Worm (Caenorhabditis elegans) whole organism, L2 larva: Measurements from ENCODE around the gene osta-2.

Experiments
- C34F6.9 ChIP-seq: fragments of 150-350 bp; optimal IDR thresholded peaks from 2 replicates; lab custom pipeline; 2014; ENCODE audit warnings: missing biosample characterization, missing genetic modification characterization
- F13H6.1 ChIP-seq: sonication (generic microtip); optimal IDR thresholded peaks from 2 replicates; lab custom pipeline; 2016; ENCODE audit warnings: missing genetic modification characterization, missing compliant biosample characterization
- ZK546.5 ChIP-seq: sonication (generic microtip); optimal IDR thresholded peaks from 2 replicates; lab custom pipeline; 2017; ENCODE audit warnings: missing biosample characterization, missing genetic modification characterization
- alr-1 ChIP-seq: fragments of 150-350 bp; optimal IDR thresholded peaks from 2 replicates; lab custom pipeline; 2014; ENCODE audit warnings: missing biosample characterization, missing genetic modification characterization
- ama-1 ChIP-seq: fragments of 150-350 bp; optimal IDR thresholded peaks from 2 replicates; lab custom pipeline; 2018; ENCODE audit warnings: inconsistent platforms
- blmp-1 ChIP-seq: sonication (generic microtip); optimal IDR thresholded peaks from 2 replicates; lab custom pipeline; 2017; ENCODE audit warnings: missing genetic modification characterization, mild to moderate bottlenecking, missing compliant biosample characterization, antibody characterized with exemption, moderate library complexity; ENCODE audit not compliant: insufficient read depth
- ceh-82 ChIP-seq: fragments of 150-350 bp; optimal IDR thresholded peaks from 2 replicates; lab custom pipeline; 2014; ENCODE audit warnings: missing biosample characterization, missing genetic modification characterization
- crh-2 ChIP-seq: sonication (generic microtip); optimal IDR thresholded peaks from 2 replicates; lab custom pipeline; 2017; ENCODE audit warnings: missing biosample characterization, missing genetic modification characterization
- egl-27 ChIP-seq: sonication (generic microtip); optimal IDR thresholded peaks from 3 replicates; lab custom pipeline; 2017; ENCODE audit warnings: missing biosample characterization, missing genetic modification reagents, missing genetic modification characterization
- elt-1 ChIP-seq: fragments of 150-350 bp; optimal IDR thresholded peaks from 2 replicates; lab custom pipeline; 2014; ENCODE audit warnings: missing biosample characterization, missing genetic modification characterization
- fos-1 ChIP-seq: fragments of 150-350 bp; optimal IDR thresholded peaks from 2 replicates; lab custom pipeline; 2014; ENCODE audit warnings: missing biosample characterization, missing genetic modification characterization
- gmeb-1 ChIP-seq: fragments of 150-350 bp; optimal IDR thresholded peaks from 2 replicates; lab custom pipeline; 2014; ENCODE audit warnings: missing biosample characterization, missing genetic modification characterization
- lin-11 ChIP-seq: fragments of 150-350 bp; sonication (generic microtip); optimal IDR thresholded peaks from 2 replicates; lab custom pipeline; 2014; ENCODE audit warnings: missing biosample characterization, missing genetic modification characterization, inconsistent platforms, mixed read lengths
- lin-39 ChIP-seq: fragments of 150-350 bp; optimal IDR thresholded peaks from 2 replicates; lab custom pipeline; 2014; ENCODE audit warnings: missing biosample characterization, missing genetic modification reagents, missing genetic modification characterization
- lsy-2 ChIP-seq, 2 experiments: fragments of 150-350 bp in 1 of 2; sonication (generic microtip) in 1 of 2; optimal IDR thresholded peaks; 2 replicates each; lab custom pipeline; 2014 to 2017; ENCODE audit warnings: missing biosample characterization in 2 of 2, missing genetic modification characterization in 2 of 2
- mab-5 ChIP-seq: fragments of 150-350 bp; optimal IDR thresholded peaks from 2 replicates; lab custom pipeline; 2014; ENCODE audit warnings: missing biosample characterization, missing genetic modification characterization
- mbf-1 ChIP-seq: sonication (generic microtip); optimal IDR thresholded peaks from 2 replicates; lab custom pipeline; 2017; ENCODE audit warnings: missing biosample characterization, missing genetic modification characterization
- nhr-10 ChIP-seq: sonication (generic microtip); optimal IDR thresholded peaks from 2 replicates; lab custom pipeline; 2017; ENCODE audit warnings: missing biosample characterization, missing genetic modification characterization
- nhr-11 ChIP-seq: fragments of 150-350 bp; optimal IDR thresholded peaks from 2 replicates; lab custom pipeline; 2014; ENCODE audit warnings: missing biosample characterization, missing genetic modification characterization
- nhr-12 ChIP-seq: fragments of 150-350 bp; optimal IDR thresholded peaks from 2 replicates; lab custom pipeline; 2014; ENCODE audit warnings: missing biosample characterization, missing genetic modification characterization
- nhr-129 ChIP-seq: fragments of 150-350 bp; optimal IDR thresholded peaks from 2 replicates; lab custom pipeline; 2014; ENCODE audit warnings: missing biosample characterization, missing genetic modification characterization
- nhr-21 ChIP-seq: fragments of 150-350 bp; optimal IDR thresholded peaks from 2 replicates; lab custom pipeline; 2014; ENCODE audit warnings: missing biosample characterization, missing genetic modification characterization
- nhr-237 ChIP-seq: fragments of 150-350 bp; optimal IDR thresholded peaks from 2 replicates; lab custom pipeline; 2014; ENCODE audit warnings: missing biosample characterization, missing genetic modification characterization
- nhr-25 ChIP-seq: fragments of 150-350 bp; sonication (generic microtip); optimal IDR thresholded peaks from 3 replicates; lab custom pipeline; 2014; ENCODE audit warnings: missing biosample characterization, missing genetic modification characterization
- nhr-6 ChIP-seq: fragments of 150-350 bp; optimal IDR thresholded peaks from 2 replicates; lab custom pipeline; 2014; ENCODE audit warnings: missing biosample characterization, missing genetic modification characterization
- nhr-77 ChIP-seq: fragments of 150-350 bp; optimal IDR thresholded peaks from 2 replicates; lab custom pipeline; 2014; ENCODE audit warnings: missing biosample characterization, missing genetic modification characterization
- peb-1 ChIP-seq: fragments of 150-350 bp; optimal IDR thresholded peaks from 2 replicates; lab custom pipeline; 2014; ENCODE audit warnings: missing biosample characterization, missing genetic modification characterization
- sem-4 ChIP-seq: fragments of 150-350 bp; optimal IDR thresholded peaks from 2 replicates; lab custom pipeline; 2014; ENCODE audit warnings: missing biosample characterization, missing genetic modification reagents, missing genetic modification characterization
- skn-1 ChIP-seq: sonication (generic microtip); optimal IDR thresholded peaks from 2 replicates; lab custom pipeline; 2017; ENCODE audit warnings: missing biosample characterization, missing genetic modification characterization
- sma-3 ChIP-seq: sonication (generic microtip); optimal IDR thresholded peaks from 2 replicates; lab custom pipeline; 2016; ENCODE audit warnings: missing genetic modification reagents, missing genetic modification characterization, missing compliant biosample characterization
- sma-9 ChIP-seq, 2 experiments: fragments of 150-350 bp in 1 of 2; sonication (generic microtip) in 1 of 2; optimal IDR thresholded peaks; 2 replicates each; lab custom pipeline; 2014 to 2016; ENCODE audit warnings: missing genetic modification characterization in 2 of 2, mild to moderate bottlenecking in 1 of 2, missing biosample characterization in 1 of 2, missing compliant biosample characterization in 1 of 2, missing genetic modification reagents in 1 of 2, moderate library complexity in 1 of 2
- unc-39 ChIP-seq: fragments of 150-350 bp; optimal IDR thresholded peaks from 2 replicates; lab custom pipeline; 2014; ENCODE audit warnings: missing biosample characterization, missing genetic modification characterization
- unc-55 ChIP-seq: fragments of 150-350 bp; sonication (generic microtip); optimal IDR thresholded peaks from 3 replicates; lab custom pipeline; 2014; ENCODE audit warnings: missing biosample characterization, missing genetic modification reagents, missing genetic modification characterization
- ztf-1 ChIP-seq: fragments of 200-800 bp; sonication (Bioruptor generic); conservative IDR thresholded peaks from 2 replicates; pipeline ENCODE4 v1.3.6; 2022; ENCODE audit warnings: missing genetic modification characterization, missing compliant biosample characterization
- ztf-11 ChIP-seq: sonication (generic microtip); optimal IDR thresholded peaks from 2 replicates; lab custom pipeline; 2017; ENCODE audit warnings: missing biosample characterization, missing genetic modification characterization

osta-2 gene

ce11 chrII:5669580-5669979 is 37.9 kb upstream of the osta-2 start, which contains the start of gene C25H3.17:
Gene C25H3.17, minus strand, starts transcription at chrII:5669680.
- TF ChIP-seq unc-39 (tag; lab: Kevin White, UChicago) (no peak), nhr-12 (no peak), sem-4 (tag; lab: Kevin White, UChicago) (no peak), lin-11 (no peak), egl-27 (tag; lab: Kevin White, UChicago) (no peak)

- TF ChIP-seq nhr-10 (tag; lab: Kevin White, UChicago) (no peak), nhr-25 (tag; lab: Kevin White, UChicago) (no peak), nhr-237 (tag; lab: Kevin White, UChicago) (no peak), nhr-6 (no peak), crh-2 (tag; lab: Kevin White, UChicago) (no peak), nhr-129 (tag; lab: Kevin White, UChicago) (no peak), lin-39 (tag; lab: Kevin White, UChicago) (no peak)
These were observed 26.8 kb upstream of the osta-2 start, which contains the start of gene flp-27 for ce11 chrII:5680703-5681102. Gene flp-27, plus strand, starts transcription at chrII:5681003.

- TF ChIP-seq ztf-1 (GFP tag; lab: Robert Waterston, UW), result no peak
- TF ChIP-seq nhr-10 (tag; lab: Kevin White, UChicago), result no peak
- TF ChIP-seq gmeb-1 (tag; lab: Kevin White, UChicago), result no peak
- peak in 1 of 2 experiments; percentile 43 for TF ChIP-seq lsy-2 (tag; optimal IDR thresholded peaks at IDR 0.05; lab: Kevin White, UChicago)
- peak; percentile 33 for TF ChIP-seq fos-1 (tag; lab: Kevin White, UChicago)
- TF ChIP-seq peb-1 (tag; lab: Kevin White, UChicago), result no peak
- no peak for TF ChIP-seq nhr-77 (tag; lab: Kevin White, UChicago)
- TF ChIP-seq sma-9 (GFP tag; optimal IDR thresholded peaks at IDR 0.05; lab: Kevin White, UChicago), result no peak
- TF ChIP-seq sma-9 (tag; optimal IDR thresholded peaks at IDR 0.05; lab: Kevin White, UChicago), result no peak
- peak; percentile 16 for TF ChIP-seq unc-55 (GFP tag; lab: Kevin White, UChicago)
- TF ChIP-seq nhr-12, result no peak
- no peak for TF ChIP-seq nhr-11 (tag; lab: Kevin White, UChicago)
- TF ChIP-seq elt-1 (tag; lab: Kevin White, UChicago), result no peak
- TF ChIP-seq nhr-237 (tag; lab: Kevin White, UChicago), result no peak
- no peak for TF ChIP-seq ama-1
- TF ChIP-seq nhr-25 (tag; lab: Kevin White, UChicago), result peak; percentile 41
- no peak for TF ChIP-seq lin-11
- TF ChIP-seq nhr-129 (tag; lab: Kevin White, UChicago), result no peak
- no peak for TF ChIP-seq ZK546.5
- TF ChIP-seq C34F6.9, result peak; percentile 47
- peak; percentile 59 for TF ChIP-seq crh-2 (tag; lab: Kevin White, UChicago)
- TF ChIP-seq ceh-82, result no peak
- TF ChIP-seq mab-5 (tag; lab: Kevin White, UChicago), result no peak
- TF ChIP-seq alr-1 (tag; lab: Kevin White, UChicago), result no peak
- TF ChIP-seq blmp-1 (tag; lab: Kevin White, UChicago), result no peak
- TF ChIP-seq sma-3 (GFP tag; lab: Kevin White, UChicago), result peak; percentile 10
- no peak for TF ChIP-seq ztf-11 (tag; lab: Kevin White, UChicago)
- no peak for TF ChIP-seq sem-4 (tag; lab: Kevin White, UChicago)
- no peak for TF ChIP-seq nhr-6
- peak; percentile 21 for TF ChIP-seq nhr-21 (tag; lab: Kevin White, UChicago)
- no peak for TF ChIP-seq skn-1 (tag; lab: Kevin White, UChicago)
- peak; percentile 13 for TF ChIP-seq F13H6.1 (tag; lab: Kevin White, UChicago)
- no peak for TF ChIP-seq mbf-1 (tag; lab: Kevin White, UChicago)
These were observed 18.5 kb upstream of the osta-2 start, which contains the start of gene C25H3.11 for ce11 chrII:5688959-5689358. Gene C25H3.11, minus strand, starts transcription at chrII:5689040.

- no peak for TF ChIP-seq ama-1
- TF ChIP-seq skn-1 (tag; lab: Kevin White, UChicago), result no peak
- TF ChIP-seq nhr-6, result no peak
- TF ChIP-seq C34F6.9, result peak; percentile 11
- TF ChIP-seq lsy-2 (tag; optimal IDR thresholded peaks at IDR 0.05; lab: Kevin White, UChicago), result peak in 1 of 2 experiments; percentile 39
- TF ChIP-seq, all 48 proteins: peak for 2
These were observed 16.2 kb upstream of the osta-2 start, which contains the start of the genes ndub-5 and eif-2D for ce11 chrII:5691216-5691771. Gene ndub-5, minus strand, starts transcription at chrII:5691353. Gene eif-2D, plus strand, starts transcription at chrII:5691721.
